Fruit fly (Drosophila melanogaster): ENCODE data around the gene mRpL51.

The mRpL51 gene

dm6 chr2L:8478379-8478778 lies 38.8 kb downstream of the mRpL51 start:
- no peak for TF ChIP-seq CG12605 (GFP tag; IDR thresholded peaks at IDR 0.05)
- no peak for TF ChIP-seq CG17806 (tag; optimal IDR thresholded peaks at IDR 0.05)
- TF ChIP-seq Pif1B (GFP tag; optimal IDR thresholded peaks at IDR 0.05) = no peak
- no peak for TF ChIP-seq Ets98B (GFP tag; IDR thresholded peaks at IDR 0.05)
- no peak for TF ChIP-seq CG8159 (tag; optimal IDR thresholded peaks at IDR 0.05)
- no peak for TF ChIP-seq EcR (GFP tag; optimal IDR thresholded peaks at IDR 0.05)
- no peak for TF ChIP-seq CG15710 (tag; optimal IDR thresholded peaks at IDR 0.05)

dm6 chr2L:8477971-8478370 lies 39.2 kb downstream of the mRpL51 start:
- no peak for TF ChIP-seq D1 (tag; optimal IDR thresholded peaks at IDR 0.05)
- no peak for TF ChIP-seq CG34367 (tag; optimal IDR thresholded peaks at IDR 0.05)
- no peak for TF ChIP-seq Snoo (tag; optimal IDR thresholded peaks at IDR 0.05)
- no peak for TF ChIP-seq rn (GFP tag; IDR thresholded peaks at IDR 0.05)
- TF ChIP-seq CG17806 (tag; optimal IDR thresholded peaks at IDR 0.05) = no peak
- no peak for TF ChIP-seq Ets98B (GFP tag; IDR thresholded peaks at IDR 0.05)
- TF ChIP-seq CG10348 (GFP tag; IDR thresholded peaks at IDR 0.05) = no peak
- TF ChIP-seq fd96Ca (GFP tag; IDR thresholded peaks at IDR 0.05) = no peak
- no peak for TF ChIP-seq EcR (GFP tag; optimal IDR thresholded peaks at IDR 0.05)
- no peak for TF ChIP-seq CG4496 (GFP tag; IDR thresholded peaks at IDR 0.05)
- TF ChIP-seq CG8301 (tag; optimal IDR thresholded peaks at IDR 0.05) = no peak
- no peak for TF ChIP-seq CG8159 (tag; optimal IDR thresholded peaks at IDR 0.05)
- no peak for TF ChIP-seq CG9948 (tag; optimal IDR thresholded peaks at IDR 0.05)
- no peak for TF ChIP-seq gl (tag; optimal IDR thresholded peaks at IDR 0.05)
- no peak for TF ChIP-seq CG13204 (GFP tag; optimal IDR thresholded peaks at IDR 0.05)
- no peak for TF ChIP-seq CG12605 (GFP tag; IDR thresholded peaks at IDR 0.05)

- TF ChIP-seq EcR (GFP tag; optimal IDR thresholded peaks at IDR 0.05) = no peak
- TF ChIP-seq CG13204 (GFP tag; optimal IDR thresholded peaks at IDR 0.05) = no peak
- TF ChIP-seq CG4496 (GFP tag; IDR thresholded peaks at IDR 0.05) = no peak
- TF ChIP-seq CG8159 (tag; optimal IDR thresholded peaks at IDR 0.05) = no peak
- TF ChIP-seq CG9948 (tag; optimal IDR thresholded peaks at IDR 0.05) = no peak
- TF ChIP-seq rn (GFP tag; IDR thresholded peaks at IDR 0.05) = no peak
- no peak for TF ChIP-seq CG14655 (GFP tag; optimal IDR thresholded peaks at IDR 0.05)
- TF ChIP-seq CG32121 (GFP tag; IDR thresholded peaks at IDR 0.05) = no peak
These were observed 40.1 kb downstream of the mRpL51 start, which contains the start of gene CheA29a for dm6 chr2L:8477049-8477448. Gene CheA29a (plus strand): TSS chr2L:8477349.

- peak; percentile 51 for TF ChIP-seq D1 (tag; optimal IDR thresholded peaks at IDR 0.05)
- TF ChIP-seq Pif1B (GFP tag; optimal IDR thresholded peaks at IDR 0.05) = peak; percentile 80
- peak; percentile 79 for TF ChIP-seq CG15710 (tag; optimal IDR thresholded peaks at IDR 0.05)
- TF ChIP-seq CG13204 (GFP tag; optimal IDR thresholded peaks at IDR 0.05) = peak; percentile 75
- peak; percentile 73 for TF ChIP-seq fd96Ca (GFP tag; IDR thresholded peaks at IDR 0.05)
- TF ChIP-seq EcR (GFP tag; optimal IDR thresholded peaks at IDR 0.05) = peak; percentile 32
- TF ChIP-seq CG12605 (GFP tag; IDR thresholded peaks at IDR 0.05) = peak; percentile 56
- TF ChIP-seq Pif1A (GFP tag; optimal IDR thresholded peaks at IDR 0.05) = peak; percentile 76
- peak; percentile 80 for TF ChIP-seq CG9948 (tag; optimal IDR thresholded peaks at IDR 0.05)
- TF ChIP-seq CG14655 (GFP tag; optimal IDR thresholded peaks at IDR 0.05) = peak; percentile 82
- peak; percentile 88 for TF ChIP-seq CG8159 (tag; optimal IDR thresholded peaks at IDR 0.05)
- peak; percentile 30; the same call in 1 of the 2 replicates for TF ChIP-seq CG32121 (GFP tag; IDR thresholded peaks at IDR 0.05)
- TF ChIP-seq CG8301 (tag; optimal IDR thresholded peaks at IDR 0.05) = peak; percentile 77
- peak; percentile 64 for TF ChIP-seq CG34367 (tag; optimal IDR thresholded peaks at IDR 0.05)
- no peak for TF ChIP-seq CG10348 (GFP tag; IDR thresholded peaks at IDR 0.05)
- peak; percentile 73 for TF ChIP-seq Snoo (tag; optimal IDR thresholded peaks at IDR 0.05)
- peak; percentile 45; the same call in 1 of the 2 replicates for TF ChIP-seq rn (GFP tag; IDR thresholded peaks at IDR 0.05)
- TF ChIP-seq gl (tag; optimal IDR thresholded peaks at IDR 0.05) = peak; percentile 65
- TF ChIP-seq Ets98B (GFP tag; IDR thresholded peaks at IDR 0.05) = peak; percentile 74
- TF ChIP-seq CG17806 (tag; optimal IDR thresholded peaks at IDR 0.05) = peak; percentile 88
- peak; percentile 81 for TF ChIP-seq CG4496 (GFP tag; IDR thresholded peaks at IDR 0.05)
These were observed 43.7 kb downstream of the mRpL51 start for dm6 chr2L:8473448-8473847.

- TF ChIP-seq CG4496 (GFP tag; IDR thresholded peaks at IDR 0.05) (0 out of 3 replicates have a peak, but pooled peaks have one; percentile 33), CG14655 (GFP tag; optimal IDR thresholded peaks at IDR 0.05) (peak; percentile 86), CG8301 (tag; optimal IDR thresholded peaks at IDR 0.05) (peak; percentile 85), Ets98B (GFP tag; IDR thresholded peaks at IDR 0.05) (no peak), Snoo (tag; optimal IDR thresholded peaks at IDR 0.05) (peak; percentile 31), rn (GFP tag; IDR thresholded peaks at IDR 0.05) (no peak), D1 (tag; optimal IDR thresholded peaks at IDR 0.05) (peak; percentile 70), CG15710 (tag; optimal IDR thresholded peaks at IDR 0.05) (peak; percentile 71), EcR (GFP tag; optimal IDR thresholded peaks at IDR 0.05) (peak; percentile 3), CG9948 (tag; optimal IDR thresholded peaks at IDR 0.05) (peak; percentile 84), Pif1B (GFP tag; optimal IDR thresholded peaks at IDR 0.05) (peak; percentile 36), CG32121 (GFP tag; IDR thresholded peaks at IDR 0.05) (peak; percentile 52; the same call in 1 of the 2 replicates), CG8159 (tag; optimal IDR thresholded peaks at IDR 0.05) (peak; percentile 76), CG10348 (GFP tag; IDR thresholded peaks at IDR 0.05) (no peak), CG13204 (GFP tag; optimal IDR thresholded peaks at IDR 0.05) (no peak), CG12605 (GFP tag; IDR thresholded peaks at IDR 0.05) (0 out of 2 replicates have a peak, but pooled peaks have one; percentile 20), Pif1A (GFP tag; optimal IDR thresholded peaks at IDR 0.05) (peak; percentile 62), gl (tag; optimal IDR thresholded peaks at IDR 0.05) (no peak), CG34367 (tag; optimal IDR thresholded peaks at IDR 0.05) (peak; percentile 66), fd96Ca (GFP tag; IDR thresholded peaks at IDR 0.05) (no peak), CG17806 (tag; optimal IDR thresholded peaks at IDR 0.05) (peak; percentile 69)
These were observed 45.5 kb downstream of the mRpL51 start for dm6 chr2L:8471667-8472066.

Data from whole organism, pupa.